Fruit fly (Drosophila melanogaster) whole organism, embryonic: Measurements from ENCODE around the gene Gad1.

ENCODE experiments used
- Adf1 ChIP-seq: fragments of 200-800 bp; sonication (Bioruptor generic); IDR thresholded peaks from 2 replicates; pipeline ENCODE4 v1.3.6; 2022; ENCODE audit warnings: missing biosample characterization, missing genetic modification characterization
- Aef1 ChIP-seq: fragments of 200-800 bp; sonication (Bioruptor generic); IDR thresholded peaks from 3 replicates; pipeline ENCODE4 v1.3.6; 2022; ENCODE audit warnings: missing biosample characterization, missing genetic modification characterization
- Bgb ChIP-seq: fragments of 200-800 bp; sonication (Bioruptor generic); IDR thresholded peaks from 2 replicates; pipeline ENCODE4 v1.3.6; 2022; ENCODE audit warnings: missing biosample characterization, missing genetic modification characterization; ENCODE audit not compliant: partially characterized antibody
- CG10959 ChIP-seq: fragments of 200-800 bp; sonication (Bioruptor generic); IDR thresholded peaks from 2 replicates; pipeline ENCODE4 v1.3.6; 2022; ENCODE audit warnings: missing biosample characterization, missing genetic modification characterization
- CG12299 ChIP-seq: fragments of 200-800 bp; sonication (Bioruptor generic); optimal IDR thresholded peaks from 2 replicates; lab custom pipeline; 2018; ENCODE audit warnings: missing biosample characterization, mild to moderate bottlenecking, missing genetic modification characterization
- CG13287 ChIP-seq: fragments of 200-800 bp; sonication (Bioruptor generic); IDR thresholded peaks from 2 replicates; pipeline ENCODE4 v1.3.6; 2022; ENCODE audit warnings: missing biosample characterization, missing genetic modification characterization; ENCODE audit not compliant: partially characterized antibody
- CG14860 ChIP-seq: fragments of 200-800 bp; sonication (Bioruptor generic); IDR thresholded peaks from 3 replicates; pipeline ENCODE4 v1.3.6; 2022; ENCODE audit warnings: missing biosample characterization, missing genetic modification characterization; ENCODE audit not compliant: partially characterized antibody
- CG16813 ChIP-seq: fragments of 200-800 bp; sonication (Bioruptor generic); IDR thresholded peaks from 3 replicates; pipeline ENCODE4 v1.3.6; 2022; ENCODE audit warnings: missing biosample characterization, missing genetic modification characterization; ENCODE audit not compliant: partially characterized antibody
- CG17186 ChIP-seq: fragments of 200-800 bp; sonication (Bioruptor generic); optimal IDR thresholded peaks from 3 replicates; lab custom pipeline; 2017; ENCODE audit warnings: missing biosample characterization, missing genetic modification reagents, missing genetic modification characterization
- CG2678 ChIP-seq: fragments of 200-800 bp; sonication (Bioruptor generic); optimal IDR thresholded peaks from 3 replicates; lab custom pipeline; 2019; ENCODE audit warnings: missing biosample characterization, mild to moderate bottlenecking, missing genetic modification characterization, moderate library complexity
- CG31365 ChIP-seq: fragments of 200-800 bp; sonication (Bioruptor generic); optimal IDR thresholded peaks from 2 replicates; lab custom pipeline; 2018; ENCODE audit warnings: missing biosample characterization, mild to moderate bottlenecking, missing genetic modification characterization
- CG33213 ChIP-seq: fragments of 200-800 bp; sonication (Bioruptor generic); optimal IDR thresholded peaks from 3 replicates; lab custom pipeline; 2016; ENCODE audit warnings: missing biosample characterization, missing genetic modification characterization
- CG34376 ChIP-seq: fragments of 200-800 bp; sonication (Bioruptor generic); optimal IDR thresholded peaks from 2 replicates; lab custom pipeline; 2018; ENCODE audit warnings: missing biosample characterization, mild to moderate bottlenecking, missing genetic modification characterization
- CG6765 ChIP-seq: fragments of 200-800 bp; sonication (Bioruptor generic); optimal IDR thresholded peaks from 3 replicates; lab custom pipeline; 2017; ENCODE audit warnings: missing biosample characterization, mild to moderate bottlenecking, missing genetic modification characterization
- CG6791 ChIP-seq: fragments of 200-800 bp; sonication (Bioruptor generic); IDR thresholded peaks from 3 replicates; pipeline ENCODE4 v1.3.6; 2022; ENCODE audit warnings: missing biosample characterization, missing genetic modification characterization; ENCODE audit not compliant: partially characterized antibody
- CG7357 ChIP-seq: fragments of 200-800 bp; sonication (Bioruptor generic); IDR thresholded peaks from 3 replicates; pipeline ENCODE4 v1.3.6; 2022; ENCODE audit warnings: missing biosample characterization, missing genetic modification characterization
- CG7987 ChIP-seq: fragments of 200-800 bp; sonication (Bioruptor generic); optimal IDR thresholded peaks from 2 replicates; lab custom pipeline; 2018; ENCODE audit warnings: missing biosample characterization, mild to moderate bottlenecking, missing genetic modification characterization, moderate library complexity
- CG8388 ChIP-seq: fragments of 200-800 bp; sonication (Bioruptor generic); optimal IDR thresholded peaks from 2 replicates; lab custom pipeline; 2019; ENCODE audit warnings: missing biosample characterization, mild to moderate bottlenecking, missing genetic modification characterization, moderate library complexity
- CG8924 ChIP-seq: fragments of 200-800 bp; optimal IDR thresholded peaks from 3 replicates; lab custom pipeline; 2019; ENCODE audit warnings: missing biosample characterization, mild to moderate bottlenecking, missing genetic modification characterization, moderate library complexity
- CG9932 ChIP-seq: fragments of 200-800 bp; sonication (Bioruptor generic); IDR thresholded peaks from 2 replicates; pipeline ENCODE4 v1.3.6; 2022; ENCODE audit warnings: missing biosample characterization, missing genetic modification characterization
- Dll ChIP-seq: fragments of 200-800 bp; sonication (Bioruptor generic); IDR thresholded peaks from 4 replicates; pipeline ENCODE4 v1.3.6; 2022; ENCODE audit warnings: missing biosample characterization, missing genetic modification characterization; ENCODE audit not compliant: partially characterized antibody
- Doc3 ChIP-seq: fragments of 200-800 bp; sonication (Bioruptor generic); IDR thresholded peaks from 3 replicates; pipeline ENCODE4 v1.3.6; 2022; ENCODE audit warnings: missing biosample characterization, missing genetic modification characterization; ENCODE audit not compliant: partially characterized antibody
- Dp ChIP-seq: fragments of 200-800 bp; sonication (Bioruptor generic); optimal IDR thresholded peaks from 2 replicates; lab custom pipeline; 2018; ENCODE audit warnings: missing biosample characterization, mild to moderate bottlenecking, missing genetic modification characterization, moderate library complexity
- Eip74EF ChIP-seq, 2 experiments: fragments of 200-800 bp in 1 of 2; fragments of >200 bp in 1 of 2; sonication (Bioruptor generic) in 1 of 2; optimal IDR thresholded peaks; 2 replicates each; lab custom pipeline; 2017 to 2019; ENCODE audit warnings: missing biosample characterization in 2 of 2, missing genetic modification characterization in 2 of 2, mild to moderate bottlenecking in 1 of 2, moderate library complexity in 1 of 2
- Fer1 ChIP-seq: fragments of 200-800 bp; sonication (Bioruptor generic); optimal IDR thresholded peaks from 2 replicates; lab custom pipeline; 2017; ENCODE audit warnings: missing biosample characterization, mild to moderate bottlenecking, missing genetic modification characterization
- HLH4C ChIP-seq: fragments of 200-800 bp; sonication (Bioruptor generic); IDR thresholded peaks from 3 replicates; pipeline ENCODE4 v1.3.6; 2022; ENCODE audit warnings: missing biosample characterization, missing genetic modification characterization; ENCODE audit not compliant: partially characterized antibody
- Hand ChIP-seq: fragments of 200-800 bp; sonication (Bioruptor generic); optimal IDR thresholded peaks from 2 replicates; lab custom pipeline; 2017; ENCODE audit warnings: mild to moderate bottlenecking, missing biosample characterization, missing genetic modification reagents, missing genetic modification characterization
- HmgD ChIP-seq: fragments of 200-800 bp; sonication (Bioruptor generic); optimal IDR thresholded peaks from 3 replicates; lab custom pipeline; 2016; ENCODE audit warnings: missing biosample characterization, missing genetic modification characterization
- NK7.1 ChIP-seq: fragments of 200-800 bp; sonication (Bioruptor generic); optimal IDR thresholded peaks from 3 replicates; lab custom pipeline; 2016; ENCODE audit warnings: missing biosample characterization, missing genetic modification characterization
- Scr ChIP-seq: fragments of 200-800 bp; sonication (Bioruptor generic); IDR thresholded peaks from 2 replicates; pipeline ENCODE4 v1.3.6; 2022; ENCODE audit warnings: missing biosample characterization, missing genetic modification characterization; ENCODE audit not compliant: partially characterized antibody
- YL-1 ChIP-seq: fragments of 200-800 bp; sonication (Bioruptor generic); optimal IDR thresholded peaks from 3 replicates; lab custom pipeline; 2017; ENCODE audit warnings: missing biosample characterization, mild to moderate bottlenecking, missing genetic modification characterization
- bbx ChIP-seq: fragments of 200-800 bp; sonication (Bioruptor generic); IDR thresholded peaks from 2 replicates; pipeline ENCODE4 v1.3.6; 2022; ENCODE audit warnings: missing biosample characterization, missing genetic modification characterization; ENCODE audit not compliant: partially characterized antibody
- chm ChIP-seq: fragments of 200-800 bp; sonication (Bioruptor generic); IDR thresholded peaks from 2 replicates; pipeline ENCODE4 v1.3.6; 2022; ENCODE audit warnings: missing biosample characterization, missing genetic modification characterization
- exex ChIP-seq: fragments of 200-800 bp; sonication (Bioruptor generic); optimal IDR thresholded peaks from 4 replicates; lab custom pipeline; 2018; ENCODE audit warnings: missing biosample characterization, mild to moderate bottlenecking, missing genetic modification characterization, moderate library complexity
- lab ChIP-seq: fragments of 200-800 bp; sonication (Bioruptor generic); optimal IDR thresholded peaks from 3 replicates; lab custom pipeline; 2017; ENCODE audit warnings: missing biosample characterization, missing genetic modification characterization, mild to moderate bottlenecking, moderate library complexity, missing genetic modification reagents
- mirr ChIP-seq: fragments of 200-800 bp; sonication (Bioruptor generic); optimal IDR thresholded peaks from 3 replicates; lab custom pipeline; 2018; ENCODE audit warnings: missing biosample characterization, mild to moderate bottlenecking, missing genetic modification characterization
- nau ChIP-seq: fragments of 200-800 bp; sonication (Bioruptor generic); optimal IDR thresholded peaks from 3 replicates; lab custom pipeline; 2017; ENCODE audit warnings: missing biosample characterization, mild to moderate bottlenecking, missing genetic modification characterization, missing genetic modification reagents
- nerfin-1 ChIP-seq: fragments of 200-800 bp; sonication (Bioruptor generic); optimal IDR thresholded peaks from 3 replicates; lab custom pipeline; 2019; ENCODE audit warnings: missing biosample characterization, mild to moderate bottlenecking, missing genetic modification characterization, moderate library complexity
- pan ChIP-seq, 4 experiments: fragments of >200 bp in 3 of 4; fragments of 200-800 bp in 1 of 4; sonication (Bioruptor generic) in 1 of 4; optimal IDR thresholded peaks in 3 of 4; IDR thresholded peaks in 1 of 4; 2 replicates each; pipeline versions ENCODE4 v1.3.6 to Lab custom; 2017 to 2022; ENCODE audit warnings: missing biosample characterization in 2 of 4, missing genetic modification characterization in 2 of 4, mixed read lengths in 1 of 4
- pfk ChIP-seq: fragments of 200-800 bp; sonication (Bioruptor generic); optimal IDR thresholded peaks from 2 replicates; lab custom pipeline; 2018; ENCODE audit warnings: missing biosample characterization, mild to moderate bottlenecking, missing genetic modification characterization, moderate library complexity
- rib ChIP-seq: fragments of 200-800 bp; sonication (Bioruptor generic); IDR thresholded peaks from 2 replicates; pipeline ENCODE4 v1.3.6; 2022; ENCODE audit warnings: missing biosample characterization, missing genetic modification characterization
- sd ChIP-seq: fragments of 200-800 bp; sonication (Bioruptor generic); optimal IDR thresholded peaks from 3 replicates; lab custom pipeline; 2018; ENCODE audit warnings: missing biosample characterization, mild to moderate bottlenecking, missing genetic modification characterization, moderate library complexity
- tna ChIP-seq: fragments of 200-800 bp; sonication (Bioruptor generic); IDR thresholded peaks from 2 replicates; pipeline ENCODE4 v1.3.6; 2022; ENCODE audit warnings: missing biosample characterization, missing genetic modification characterization; ENCODE audit not compliant: partially characterized antibody
- trem ChIP-seq: fragments of 200-800 bp; optimal IDR thresholded peaks from 3 replicates; lab custom pipeline; 2019; ENCODE audit warnings: missing biosample characterization, mild to moderate bottlenecking, missing genetic modification characterization, moderate library complexity

Gad1 gene

dm6 chr3L:4103258-4104247 lies 15.0 kb upstream of the Gad1 start, which contains the start of gene Fit1 (continued):
- TF ChIP-seq Doc3 (GFP tag; lab: Robert Waterston, UW) (peak; percentile 51; the same call in 2 of the 3 replicates), YL-1 (GFP tag; lab: Kevin White, UChicago) (peak; percentile 32), NK7.1 (GFP tag; lab: Kevin White, UChicago) (no peak), Fer1 (peak; percentile 35), CG12299 (tag; lab: Kevin White, UChicago) (peak; percentile 4), Adf1 (GFP tag; lab: Robert Waterston, UW) (peak; percentile 72), Dp (peak; percentile 56), Bgb (GFP tag; lab: Robert Waterston, UW) (peak; percentile 75), rib (GFP tag; lab: Robert Waterston, UW) (peak; percentile 96), mirr (GFP tag; lab: Kevin White, UChicago) (peak; percentile 62), CG6765 (no peak), Eip74EF (GFP tag; optimal IDR thresholded peaks at IDR 0.05; lab: Kevin White, UChicago) (peak in 1 of 2 experiments; percentile 44), CG33213 (GFP tag; lab: Kevin White, UChicago) (no peak), exex (tag; lab: Kevin White, UChicago) (peak; percentile 13), CG6791 (peak; percentile 73), CG16813 (peak; percentile 45), trem (tag; lab: Kevin White, UChicago) (peak; percentile 5), CG7357 (0 out of 3 replicates have a peak, but pooled peaks have one; percentile 18), CG10959 (GFP tag; lab: Robert Waterston, UW) (no peak), pan (optimal IDR thresholded peaks at IDR 0.05; lab: Kevin White, UChicago) (no peak), pan (GFP tag; optimal IDR thresholded peaks at IDR 0.05 in 1 of 2, IDR thresholded peaks at IDR 0.05 in 1 of 2) (peak in 1 of 2 experiments; percentile 7), CG9932 (no peak), CG14860 (peak; percentile 40; the same call in 2 of the 3 replicates), CG13287 (GFP tag; lab: Robert Waterston, UW) (peak; percentile 50), HLH4C (GFP tag; lab: Robert Waterston, UW) (peak; percentile 55; the same call in 1 of the 3 replicates), CG2678 (tag; lab: Kevin White, UChicago) (peak; percentile 14), HmgD (peak; percentile 18), CG34376 (GFP tag; lab: Kevin White, UChicago) (peak; percentile 95), CG7987 (GFP tag; lab: Kevin White, UChicago) (peak; percentile 23), CG17186 (GFP tag; lab: Kevin White, UChicago) (peak; percentile 55), nerfin-1 (tag; lab: Kevin White, UChicago) (peak; percentile 13), CG31365 (peak; percentile 14), pfk (GFP tag; lab: Kevin White, UChicago) (peak; percentile 78), sd (tag; lab: Kevin White, UChicago) (peak; percentile 82), lab (GFP tag; lab: Kevin White, UChicago) (peak; percentile 59), bbx (GFP tag; lab: Robert Waterston, UW) (peak; percentile 79), tna (GFP tag; lab: Robert Waterston, UW) (peak; percentile 51), Scr (GFP tag; lab: Robert Waterston, UW) (peak; percentile 53), CG8924 (tag; lab: Kevin White, UChicago) (peak; percentile 38), Hand (GFP tag; lab: Kevin White, UChicago) (peak; percentile 58), CG8388 (GFP tag; lab: Kevin White, UChicago) (no peak), nau (GFP tag; lab: Kevin White, UChicago) (peak; percentile 37), Dll (peak; percentile 47; the same call in 2 of the 4 replicates), Aef1 (peak; percentile 58), chm (GFP tag; lab: Robert Waterston, UW) (peak; percentile 48; the same call in 1 of the 2 replicates)
